Fruit fly (Drosophila melanogaster): ENCODE results near the gene MetRS-m.

The MetRS-m gene

DNA sequence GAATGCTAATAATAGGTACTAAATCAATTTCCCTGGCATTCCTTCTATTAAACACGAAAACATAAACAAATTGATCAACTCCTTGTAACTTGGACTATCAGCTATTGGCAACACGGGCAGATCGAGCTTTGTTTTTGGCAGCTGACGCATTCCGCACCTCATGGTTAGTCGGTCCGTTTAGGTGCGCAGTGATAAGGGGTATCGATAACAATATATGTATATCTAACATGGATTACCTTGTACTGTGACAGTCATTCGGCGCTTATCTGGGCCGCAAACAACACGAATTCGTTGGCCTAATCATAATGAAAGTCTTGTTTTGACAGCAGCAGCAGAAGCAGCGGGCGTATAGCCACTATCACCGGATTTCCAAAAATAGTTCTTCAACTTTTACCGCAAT lies 28.2 kb upstream of the MetRS-m start (continued):
- no peak for TF ChIP-seq CG10321 (GFP tag; IDR thresholded peaks at IDR 0.05)
- TF ChIP-seq chinmo (GFP tag; IDR thresholded peaks at IDR 0.05; ENCODE audit: partially characterized antibody), result 0 out of 4 replicates have a peak, but pooled peaks have one; percentile 4
- peak; percentile 85 for TF ChIP-seq mirr (GFP tag; optimal IDR thresholded peaks at IDR 0.05)
- no peak for TF ChIP-seq Hr78 (GFP tag; optimal IDR thresholded peaks at IDR 0.05)
- TF ChIP-seq Sox102F (GFP tag; optimal IDR thresholded peaks at IDR 0.05), result no peak
- no peak for TF ChIP-seq kni (GFP tag; optimal IDR thresholded peaks at IDR 0.05)
- peak; percentile 42 for TF ChIP-seq sug (tag; optimal IDR thresholded peaks at IDR 0.05)
- no peak for TF ChIP-seq CG6854 (GFP tag; optimal IDR thresholded peaks at IDR 0.05)
- no peak for TF ChIP-seq kay (GFP tag; optimal IDR thresholded peaks at IDR 0.05)
- TF ChIP-seq pita (GFP tag; optimal IDR thresholded peaks at IDR 0.05), result no peak
- TF ChIP-seq pan (optimal IDR thresholded peaks at IDR 0.05), result no peak
- TF ChIP-seq pan (GFP tag; optimal IDR thresholded peaks at IDR 0.05 in 1 of 2, IDR thresholded peaks at IDR 0.05 in 1 of 2), result peak in 1 of 2 experiments; percentile 25
- no peak for TF ChIP-seq jumu (GFP tag; optimal IDR thresholded peaks at IDR 0.05)
- TF ChIP-seq CG5953 (GFP tag; IDR thresholded peaks at IDR 0.05), result 0 out of 2 replicates have a peak, but pooled peaks have one; percentile 14
- TF ChIP-seq CG12071 (GFP tag; optimal IDR thresholded peaks at IDR 0.05), result no peak
- no peak for TF ChIP-seq CG16813 (GFP tag; IDR thresholded peaks at IDR 0.05; ENCODE audit: partially characterized antibody)
- TF ChIP-seq exex (tag; optimal IDR thresholded peaks at IDR 0.05), result peak; percentile 80
- no peak for TF ChIP-seq Hr3 (GFP tag; optimal IDR thresholded peaks at IDR 0.05)
- TF ChIP-seq bbx (GFP tag; IDR thresholded peaks at IDR 0.05; ENCODE audit: partially characterized antibody), result no peak
- TF ChIP-seq CG7745 (tag; optimal IDR thresholded peaks at IDR 0.05), result no peak
- no peak for TF ChIP-seq CG31365 (tag; optimal IDR thresholded peaks at IDR 0.05)
- no peak for TF ChIP-seq Fer3 (tag; optimal IDR thresholded peaks at IDR 0.05)
- peak; percentile 78 for TF ChIP-seq Hey (tag; optimal IDR thresholded peaks at IDR 0.05)
- no peak for TF ChIP-seq CG2678 (tag; optimal IDR thresholded peaks at IDR 0.05)
- TF ChIP-seq odd (GFP tag; optimal IDR thresholded peaks at IDR 0.05), result no peak

DNA sequence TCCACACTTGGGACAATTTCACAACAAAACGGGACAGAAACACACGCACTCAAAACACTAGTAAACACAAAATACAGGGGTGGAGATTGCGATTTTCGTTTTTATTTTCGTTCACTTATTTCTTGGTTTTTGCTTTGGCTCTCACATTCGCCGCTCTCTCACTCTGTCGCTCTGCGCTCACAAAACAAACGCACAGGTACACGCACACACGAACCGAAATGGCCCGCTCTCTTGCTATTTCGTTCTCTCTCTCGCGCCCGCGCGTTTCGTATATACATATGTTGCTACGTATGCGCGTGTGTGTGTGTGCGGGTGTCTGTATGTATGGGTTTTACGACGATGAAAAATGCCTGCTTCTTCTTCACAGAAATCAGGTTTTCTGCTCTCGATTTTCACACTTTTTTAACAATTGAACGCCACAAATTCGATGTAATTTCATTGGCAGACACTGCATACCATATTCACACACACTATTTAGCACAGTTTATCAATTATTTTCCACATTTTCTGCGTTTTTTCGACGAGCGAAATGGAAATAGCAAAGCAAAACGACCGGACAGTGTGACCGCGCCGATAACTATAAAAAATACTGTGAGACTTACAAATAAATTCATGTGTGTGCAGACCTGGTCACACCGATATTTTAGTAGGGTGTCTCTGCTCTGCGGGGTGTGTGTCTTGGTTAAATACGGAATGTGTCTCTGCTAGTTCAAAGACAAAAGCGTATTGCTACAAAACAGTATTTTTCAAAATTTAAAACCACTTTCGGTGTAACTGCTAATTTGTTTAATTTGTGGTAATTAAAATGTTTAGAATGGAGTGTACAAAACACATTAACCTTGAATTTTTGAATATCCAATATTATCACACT lies 26.8 kb upstream of the MetRS-m start, which contains the start of gene trx:
Gene trx, minus strand, starts transcription at position 584 of the 871 bp plus-strand sequence.
- TF ChIP-seq pita (GFP tag; optimal IDR thresholded peaks at IDR 0.05) (peak; percentile 88), CG10267 (tag; optimal IDR thresholded peaks at IDR 0.05) (peak; percentile 66), CG15696 (tag; optimal IDR thresholded peaks at IDR 0.05) (peak; percentile 5), mirr (GFP tag; optimal IDR thresholded peaks at IDR 0.05) (no peak), pfk (GFP tag; optimal IDR thresholded peaks at IDR 0.05) (no peak), CG6813 (GFP tag; optimal IDR thresholded peaks at IDR 0.05) (peak; percentile 18), Hmx (GFP tag; optimal IDR thresholded peaks at IDR 0.05) (no peak), lbe (GFP tag; optimal IDR thresholded peaks at IDR 0.05) (peak; percentile 78), nerfin-1 (tag; optimal IDR thresholded peaks at IDR 0.05) (peak; percentile 90), YL-1 (GFP tag; optimal IDR thresholded peaks at IDR 0.05) (peak; percentile 88), CG16815 (GFP tag; optimal IDR thresholded peaks at IDR 0.05) (no peak), Deaf1 (tag; optimal IDR thresholded peaks at IDR 0.05) (peak; percentile 77), CG33213 (GFP tag; optimal IDR thresholded peaks at IDR 0.05) (peak; percentile 93), CG13894 (tag; optimal IDR thresholded peaks at IDR 0.05) (peak; percentile 46), salm (tag; optimal IDR thresholded peaks at IDR 0.05) (peak; percentile 17), nmo (GFP tag; optimal IDR thresholded peaks at IDR 0.05) (peak; percentile 52), ci (GFP tag; IDR thresholded peaks at IDR 0.05) (no peak), nom (GFP tag; optimal IDR thresholded peaks at IDR 0.05) (peak; percentile 56), bsh (GFP tag; optimal IDR thresholded peaks at IDR 0.05) (peak in 1 of 2 experiments; percentile 65), CG18011 (GFP tag; optimal IDR thresholded peaks at IDR 0.05) (peak; percentile 98), ase (GFP tag; IDR thresholded peaks at IDR 0.05) (no peak), slbo (GFP tag; IDR thresholded peaks at IDR 0.05) (no peak), Stat92E (GFP tag; optimal IDR thresholded peaks at IDR 0.05) (peak in 1 of 3 experiments; percentile 84), Ets97D (GFP tag; optimal IDR thresholded peaks at IDR 0.05) (peak; percentile 81)

All from whole organism, embryonic.